Worm (Caenorhabditis elegans) whole organism, midembryonic: ENCODE results near the gene F59G1.8.

Experiments used
- T22C8.4 ChIP-seq: fragments of 200-800 bp; sonication (Bioruptor generic); IDR thresholded peaks from 2 replicates; pipeline ENCODE4 v1.3.6; 2022; ENCODE audit warnings: missing genetic modification characterization, missing compliant biosample characterization
- flt-1 ChIP-seq: fragments of 200-800 bp; sonication (Bioruptor generic); IDR thresholded peaks from 2 replicates; pipeline ENCODE4 v1.3.6; 2022; ENCODE audit warnings: missing genetic modification characterization, missing compliant biosample characterization
- ref-1 ChIP-seq: fragments of 200-800 bp; sonication (Bioruptor generic); conservative IDR thresholded peaks from 2 replicates; pipeline ENCODE4 v1.3.6; 2022; ENCODE audit warnings: missing genetic modification reagents, missing genetic modification characterization, missing compliant biosample characterization

ce11 chrII:5945818-5946217 is 39.5 kb downstream of the F59G1.8 start:
- TF ChIP-seq flt-1 (GFP tag; lab: Robert Waterston, UW) (no peak), ref-1 (GFP tag; lab: Robert Waterston, UW) (no peak), T22C8.4 (GFP tag; lab: Robert Waterston, UW) (no peak)
